Fruit fly (Drosophila melanogaster) whole organism, embryonic: Measurements from ENCODE around the gene Rab9Fa.
A peak's percentile ranks its signal among the peaks of the same experiment; 100 is the strongest.

Source experiments
- ATbp ChIP-seq: fragments of 200-800 bp; sonication (Bioruptor generic); optimal IDR thresholded peaks from 2 replicates; lab custom pipeline; 2017; ENCODE audit warnings: missing biosample characterization, mild to moderate bottlenecking, missing genetic modification characterization, missing genetic modification reagents
- Abd-B ChIP-seq: fragments of 200-800 bp; sonication (Bioruptor generic); optimal IDR thresholded peaks from 2 replicates; lab custom pipeline; 2018; ENCODE audit warnings: missing biosample characterization, mild to moderate bottlenecking, missing genetic modification characterization, moderate library complexity
- Adf1 ChIP-seq: fragments of 200-800 bp; sonication (Bioruptor generic); IDR thresholded peaks from 2 replicates; pipeline ENCODE4 v1.3.6; 2022; ENCODE audit warnings: missing biosample characterization, missing genetic modification characterization
- Antp ChIP-seq: fragments of 200-800 bp; sonication (Bioruptor generic); optimal IDR thresholded peaks from 3 replicates; lab custom pipeline; 2016; ENCODE audit warnings: missing biosample characterization, missing genetic modification characterization
- Atf3 ChIP-seq: fragments of 200-800 bp; sonication (Bioruptor generic); optimal IDR thresholded peaks from 3 replicates; lab custom pipeline; 2016; ENCODE audit warnings: missing biosample characterization, missing genetic modification characterization
- BEAF-32 ChIP-seq: fragments of 200-800 bp; sonication (Bioruptor generic); optimal IDR thresholded peaks from 3 replicates; lab custom pipeline; 2017; ENCODE audit warnings: missing biosample characterization, missing genetic modification characterization, mild to moderate bottlenecking, moderate library complexity, missing genetic modification reagents
- Blimp-1 ChIP-seq: fragments of 200-800 bp; sonication (Bioruptor generic); optimal IDR thresholded peaks from 3 replicates; lab custom pipeline; 2018; ENCODE audit warnings: missing biosample characterization, missing genetic modification characterization, mild to moderate bottlenecking, moderate library complexity, missing genetic modification reagents
- CG11093 ChIP-seq: fragments of 200-800 bp; sonication (Bioruptor generic); IDR thresholded peaks from 3 replicates; pipeline ENCODE4 v1.3.6; 2022; ENCODE audit warnings: missing biosample characterization, missing genetic modification characterization
- CG11560 ChIP-seq: fragments of 200-800 bp; sonication (Bioruptor generic); IDR thresholded peaks from 3 replicates; pipeline ENCODE4 v1.3.6; 2022; ENCODE audit warnings: missing biosample characterization, missing genetic modification characterization
- CG11695 ChIP-seq: fragments of 200-800 bp; sonication (Bioruptor generic); IDR thresholded peaks from 3 replicates; pipeline ENCODE4 v1.3.6; 2022; ENCODE audit warnings: missing biosample characterization, missing genetic modification characterization
- CG12155 ChIP-seq: fragments of 200-800 bp; sonication (Bioruptor generic); optimal IDR thresholded peaks from 3 replicates; lab custom pipeline; 2016; ENCODE audit warnings: missing biosample characterization, missing genetic modification characterization
- CG12391 ChIP-seq: fragments of 200-800 bp; sonication (Bioruptor generic); optimal IDR thresholded peaks from 3 replicates; lab custom pipeline; 2018; ENCODE audit warnings: missing biosample characterization, mild to moderate bottlenecking, missing genetic modification characterization, moderate library complexity
- CG13624 ChIP-seq: fragments of 200-800 bp; sonication (Bioruptor generic); optimal IDR thresholded peaks from 2 replicates; lab custom pipeline; 2016; ENCODE audit warnings: missing biosample characterization, missing genetic modification characterization
- CG17385 ChIP-seq: fragments of 200-800 bp; sonication (Bioruptor generic); optimal IDR thresholded peaks from 3 replicates; lab custom pipeline; 2018; ENCODE audit warnings: missing biosample characterization, mild to moderate bottlenecking, missing genetic modification characterization
- CG2129 ChIP-seq: fragments of 200-800 bp; sonication (Bioruptor generic); IDR thresholded peaks from 2 replicates; pipeline ENCODE4 v1.3.6; 2022; ENCODE audit warnings: missing biosample characterization, missing genetic modification characterization; ENCODE audit not compliant: partially characterized antibody
- CG31388 ChIP-seq: fragments of 200-800 bp; sonication (Bioruptor generic); optimal IDR thresholded peaks from 2 replicates; lab custom pipeline; 2016; ENCODE audit warnings: missing biosample characterization, missing genetic modification characterization
- CG33557 ChIP-seq: fragments of 200-800 bp; sonication (Bioruptor generic); optimal IDR thresholded peaks from 2 replicates; lab custom pipeline; 2019; ENCODE audit warnings: missing biosample characterization, mild to moderate bottlenecking, missing genetic modification characterization, moderate library complexity
- CG6765 ChIP-seq: fragments of 200-800 bp; sonication (Bioruptor generic); optimal IDR thresholded peaks from 3 replicates; lab custom pipeline; 2017; ENCODE audit warnings: missing biosample characterization, mild to moderate bottlenecking, missing genetic modification characterization
- CG7372 ChIP-seq: fragments of 200-800 bp; sonication (Bioruptor generic); IDR thresholded peaks from 2 replicates; pipeline ENCODE4 v1.3.6; 2022; ENCODE audit warnings: missing biosample characterization, missing genetic modification characterization
- CG7786 ChIP-seq: fragments of 200-800 bp; sonication (Bioruptor generic); optimal IDR thresholded peaks from 2 replicates; lab custom pipeline; 2016; ENCODE audit warnings: missing biosample characterization, missing genetic modification characterization
- Dbx ChIP-seq: fragments of 200-800 bp; sonication (Bioruptor generic); IDR thresholded peaks from 3 replicates; pipeline ENCODE4 v1.3.6; 2022; ENCODE audit warnings: missing biosample characterization, missing genetic modification characterization
- Dfd ChIP-seq, 2 experiments: fragments of >200 bp; optimal IDR thresholded peaks; 2 replicates each; lab custom pipeline; 2017; ENCODE audit warnings: missing biosample characterization in 2 of 2, missing genetic modification characterization in 2 of 2
- Dref ChIP-seq: fragments of 200-800 bp; sonication (Bioruptor generic); IDR thresholded peaks from 2 replicates; pipeline ENCODE4 v1.3.6; 2022; ENCODE audit warnings: missing biosample characterization, missing genetic modification characterization
- Drgx ChIP-seq: fragments of 200-800 bp; sonication (Bioruptor generic); IDR thresholded peaks from 2 replicates; pipeline ENCODE4 v1.3.6; 2022; ENCODE audit warnings: missing biosample characterization, missing genetic modification characterization
- Elba2 ChIP-seq: fragments of 200-800 bp; sonication (Bioruptor generic); optimal IDR thresholded peaks from 3 replicates; lab custom pipeline; 2016; ENCODE audit warnings: missing biosample characterization, missing genetic modification characterization
- Hey ChIP-seq: fragments of 200-800 bp; sonication (Bioruptor generic); optimal IDR thresholded peaks from 3 replicates; lab custom pipeline; 2018; ENCODE audit warnings: missing biosample characterization, mild to moderate bottlenecking, missing genetic modification characterization
- HmgZ ChIP-seq: fragments of 200-800 bp; sonication (Bioruptor generic); optimal IDR thresholded peaks from 2 replicates; lab custom pipeline; 2018; ENCODE audit warnings: missing biosample characterization, mild to moderate bottlenecking, missing genetic modification characterization
- Hr78 ChIP-seq, 2 experiments: fragments of 200-800 bp in 1 of 2; fragments of >200 bp in 1 of 2; sonication (Bioruptor generic) in 1 of 2; optimal IDR thresholded peaks; 2 replicates each; lab custom pipeline; 2017 to 2019; ENCODE audit warnings: missing biosample characterization in 2 of 2, missing genetic modification characterization in 2 of 2, mild to moderate bottlenecking in 1 of 2, moderate library complexity in 1 of 2
- Lim3 ChIP-seq: fragments of 200-800 bp; sonication (Bioruptor generic); IDR thresholded peaks from 2 replicates; pipeline ENCODE4 v1.3.6; 2022; ENCODE audit warnings: missing biosample characterization, missing genetic modification characterization
- Nf-YA ChIP-seq: fragments of 200-800 bp; sonication (Bioruptor generic); IDR thresholded peaks from 2 replicates; pipeline ENCODE4 v1.3.6; 2022; ENCODE audit warnings: missing biosample characterization, missing genetic modification characterization
- Rfx ChIP-seq: fragments of 200-800 bp; sonication (Bioruptor generic); IDR thresholded peaks from 2 replicates; pipeline ENCODE4 v1.3.6; 2022; ENCODE audit warnings: missing biosample characterization, missing genetic modification characterization
- Sox102F ChIP-seq: fragments of 200-800 bp; sonication (Bioruptor generic); optimal IDR thresholded peaks from 2 replicates; lab custom pipeline; 2018; ENCODE audit warnings: missing biosample characterization, mild to moderate bottlenecking, missing genetic modification characterization, moderate library complexity
- Stat92E ChIP-seq, 3 experiments: fragments of >200 bp in 2 of 3; fragments of 200-800 bp in 1 of 3; sonication (Bioruptor generic) in 1 of 3; optimal IDR thresholded peaks; 2 replicates each; lab custom pipeline; 2017 to 2019; ENCODE audit warnings: missing biosample characterization in 3 of 3, missing genetic modification characterization in 3 of 3, mild to moderate bottlenecking in 1 of 3, moderate library complexity in 1 of 3
- fd3F ChIP-seq: fragments of 200-800 bp; sonication (Bioruptor generic); optimal IDR thresholded peaks from 2 replicates; lab custom pipeline; 2018; ENCODE audit warnings: missing biosample characterization, mild to moderate bottlenecking, missing genetic modification characterization, moderate library complexity
- grau ChIP-seq: fragments of 200-800 bp; optimal IDR thresholded peaks from 3 replicates; lab custom pipeline; 2019; ENCODE audit warnings: missing biosample characterization, mild to moderate bottlenecking, missing genetic modification characterization, moderate library complexity
- hbn ChIP-seq: fragments of 200-800 bp; sonication (Bioruptor generic); IDR thresholded peaks from 2 replicates; pipeline ENCODE4 v1.3.6; 2022; ENCODE audit warnings: missing biosample characterization, missing genetic modification characterization; ENCODE audit not compliant: partially characterized antibody
- her ChIP-seq: fragments of 200-800 bp; sonication (Bioruptor generic); optimal IDR thresholded peaks from 2 replicates; lab custom pipeline; 2016; ENCODE audit warnings: missing biosample characterization, missing genetic modification characterization
- ken ChIP-seq: fragments of 200-800 bp; sonication (Bioruptor generic); IDR thresholded peaks from 3 replicates; pipeline ENCODE4 v1.3.6; 2022; ENCODE audit warnings: missing biosample characterization, missing genetic modification characterization
- onecut ChIP-seq: fragments of 200-800 bp; sonication (Bioruptor generic); IDR thresholded peaks from 2 replicates; pipeline ENCODE4 v1.3.6; 2022; ENCODE audit warnings: missing biosample characterization, missing genetic modification characterization
- sc ChIP-seq, 3 experiments: fragments of >200 bp in 2 of 3; fragments of 200-800 bp in 1 of 3; sonication (Bioruptor generic) in 1 of 3; optimal IDR thresholded peaks; 2 replicates in 2 of 3; 3 replicates in 1 of 3; lab custom pipeline; 2017; ENCODE audit warnings: mild to moderate bottlenecking in 1 of 3, missing biosample characterization in 1 of 3, missing genetic modification characterization in 1 of 3, missing genetic modification reagents in 1 of 3
- schlank ChIP-seq: fragments of 200-800 bp; sonication (Bioruptor generic); optimal IDR thresholded peaks from 2 replicates; lab custom pipeline; 2018; ENCODE audit warnings: missing biosample characterization, mild to moderate bottlenecking, missing genetic modification characterization
- sens ChIP-seq: fragments of 200-800 bp; sonication (Bioruptor generic); peaks from one replicate; lab custom pipeline; 2016; ENCODE audit warnings: missing biosample characterization, missing genetic modification characterization
- sens-2 ChIP-seq: fragments of 200-800 bp; sonication (Bioruptor generic); IDR thresholded peaks from 2 replicates; pipeline ENCODE4 v1.3.6; 2022; ENCODE audit warnings: missing biosample characterization, missing genetic modification characterization
- sima ChIP-seq: fragments of 200-800 bp; sonication (Bioruptor generic); optimal IDR thresholded peaks from 2 replicates; lab custom pipeline; 2016; ENCODE audit warnings: missing biosample characterization, missing genetic modification characterization
- sr ChIP-seq: fragments of 200-800 bp; sonication (Bioruptor generic); IDR thresholded peaks from 3 replicates; pipeline ENCODE4 v1.3.6; 2022; ENCODE audit warnings: missing biosample characterization, missing genetic modification characterization
- wor ChIP-seq: fragments of 200-800 bp; sonication (Bioruptor generic); IDR thresholded peaks from 2 replicates; pipeline ENCODE4 v1.3.6; 2022; ENCODE audit warnings: missing biosample characterization, missing genetic modification characterization

Gene Rab9Fa

DNA sequence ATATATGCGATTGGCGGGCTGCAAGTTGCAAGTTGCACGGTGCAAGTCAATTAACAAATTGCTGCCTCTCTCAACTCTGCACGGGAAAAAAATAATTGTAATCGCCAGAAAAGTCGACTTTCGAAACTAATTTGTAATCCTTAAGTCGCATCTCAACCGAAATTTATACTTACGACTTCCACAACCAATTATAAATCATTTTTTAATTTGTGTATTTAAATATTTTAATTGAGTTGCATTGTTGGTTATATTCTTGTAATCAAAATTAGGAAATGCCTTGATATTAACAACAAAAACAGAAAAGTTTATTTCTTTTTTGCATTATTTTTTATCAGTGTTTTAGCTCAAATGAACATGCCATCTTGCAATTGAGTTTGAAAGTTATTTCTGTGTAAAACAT is 9.1 kb upstream of the Rab9Fa start:
- TF ChIP-seq Drgx: peak; percentile 16; the same call in 1 of the 2 replicates
- no peak for TF ChIP-seq sens (GFP tag; lab: Kevin White, UChicago)

DNA sequence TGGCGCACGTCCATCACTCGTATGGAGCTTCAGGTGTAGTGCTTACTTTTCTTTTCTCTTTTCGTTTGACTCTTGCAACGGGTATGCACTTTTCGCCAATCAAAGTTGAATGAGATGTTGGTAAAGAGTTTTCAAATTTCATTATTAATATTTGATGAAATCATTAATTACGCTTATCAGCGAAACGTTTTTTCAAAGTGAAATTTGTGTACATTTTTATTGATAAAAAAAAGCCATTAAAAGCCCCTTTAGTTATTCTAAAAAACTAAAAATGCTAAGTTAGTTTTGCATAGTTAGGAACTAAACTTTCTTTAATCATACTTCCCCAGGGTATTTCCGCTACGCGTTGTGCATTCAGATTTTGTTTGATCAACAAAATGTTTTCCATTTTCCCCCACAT is 2.4 kb upstream of the Rab9Fa start:
- TF ChIP-seq Sox102F (GFP tag; lab: Kevin White, UChicago) (peak; percentile 57), CG33557 (no peak), sens (GFP tag; lab: Kevin White, UChicago) (peak; percentile 39), Blimp-1 (GFP tag; lab: Kevin White, UChicago) (peak; percentile 23), Dfd (GFP tag; optimal IDR thresholded peaks at IDR 0.05; lab: Kevin White, UChicago) (no peak), ATbp (GFP tag; lab: Kevin White, UChicago) (peak; percentile 15), fd3F (GFP tag; lab: Kevin White, UChicago) (no peak)

DNA sequence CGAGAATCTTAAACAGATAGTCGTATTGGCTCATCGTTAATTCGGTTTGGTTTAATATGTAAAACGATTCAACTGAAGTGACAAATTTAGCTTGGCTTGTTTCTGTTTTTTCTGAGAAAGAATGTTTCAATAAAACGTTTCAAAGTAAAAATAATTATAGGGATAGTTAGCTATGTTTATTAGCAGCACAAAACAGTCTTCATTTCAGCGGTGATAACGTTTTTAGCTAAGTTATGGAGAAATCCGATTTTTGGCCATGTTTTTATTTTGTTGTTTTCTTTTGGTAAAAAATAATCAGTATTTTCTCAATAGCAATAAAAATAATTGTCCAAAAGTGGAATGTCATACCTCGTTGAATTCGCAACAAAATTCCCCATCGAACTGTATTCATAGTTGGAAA is 1.6 kb upstream of the Rab9Fa start, which contains the start of gene Rab9Fb:
TSS of gene Rab9Fb (minus strand) at position 101 of the 400 bp plus-strand sequence.
- TF ChIP-seq Adf1 (GFP tag; lab: Robert Waterston, UW): no peak
- no peak for TF ChIP-seq CG2129 (GFP tag; lab: Robert Waterston, UW)
- TF ChIP-seq schlank: no peak
- TF ChIP-seq CG7786 (GFP tag; lab: Kevin White, UChicago): no peak
- no peak for TF ChIP-seq Hr78 (GFP tag; optimal IDR thresholded peaks at IDR 0.05; lab: Kevin White, UChicago)
- no peak for TF ChIP-seq CG31388 (GFP tag; lab: Kevin White, UChicago)
- no peak for TF ChIP-seq CG12155
- no peak for TF ChIP-seq grau (tag; lab: Kevin White, UChicago)
- TF ChIP-seq Rfx (GFP tag; lab: Robert Waterston, UW): no peak
- TF ChIP-seq Dbx (GFP tag; lab: Robert Waterston, UW): no peak
- TF ChIP-seq sc (optimal IDR thresholded peaks at IDR 0.05; lab: Kevin White, UChicago): no peak
- no peak for TF ChIP-seq sc (GFP tag; optimal IDR thresholded peaks at IDR 0.05; lab: Kevin White, UChicago)
- TF ChIP-seq Atf3: no peak
- no peak for TF ChIP-seq CG13624 (GFP tag; lab: Kevin White, UChicago)
- TF ChIP-seq CG7372 (GFP tag; lab: Robert Waterston, UW): no peak

DNA sequence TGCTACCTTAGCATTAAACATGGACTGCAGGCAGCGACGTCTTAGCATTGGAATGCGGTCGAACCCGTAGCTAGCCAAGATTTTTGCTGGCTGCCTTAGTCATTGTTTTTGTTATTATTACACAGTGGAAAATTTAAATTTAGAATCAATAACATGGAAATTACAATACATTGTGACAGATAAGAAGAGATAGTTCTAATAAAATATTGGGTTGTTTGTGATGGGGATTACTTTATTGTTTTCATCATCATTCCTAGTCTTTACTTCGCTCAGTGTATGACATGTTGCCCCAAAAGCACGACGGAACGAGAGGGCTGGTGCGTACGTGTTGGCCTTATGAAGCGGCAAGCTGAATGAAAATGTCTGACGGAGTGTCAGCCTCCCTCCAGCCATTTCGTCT is 14.2 kb downstream of the Rab9Fa start:
- TF ChIP-seq CG11093: peak; percentile 76; the same call in 1 of the 3 replicates
- peak; percentile 74; the same call in 1 of the 2 replicates for TF ChIP-seq Nf-YA (GFP tag; lab: Robert Waterston, UW)
- TF ChIP-seq her (GFP tag; lab: Kevin White, UChicago): peak; percentile 77
- peak; percentile 70 for TF ChIP-seq sens-2 (GFP tag; lab: Robert Waterston, UW)
- TF ChIP-seq BEAF-32: no peak
- TF ChIP-seq Lim3 (GFP tag; lab: Robert Waterston, UW): peak; percentile 55; the same call in 1 of the 2 replicates
- no peak for TF ChIP-seq Elba2 (GFP tag; lab: Kevin White, UChicago)
- peak; percentile 38 for TF ChIP-seq CG31388 (GFP tag; lab: Kevin White, UChicago)
- TF ChIP-seq Stat92E (GFP tag; optimal IDR thresholded peaks at IDR 0.05; lab: Kevin White, UChicago): no peak
- peak; percentile 78 for TF ChIP-seq wor (GFP tag; lab: Robert Waterston, UW)
- peak; percentile 83 for TF ChIP-seq CG17385 (GFP tag; lab: Kevin White, UChicago)
- TF ChIP-seq Abd-B: peak; percentile 72
- TF ChIP-seq CG12391 (tag; lab: Kevin White, UChicago): peak; percentile 89
- peak; percentile 62; the same call in 1 of the 3 replicates for TF ChIP-seq CG11560 (tag; lab: Robert Waterston, UW)
- peak; percentile 46 for TF ChIP-seq Hey (tag; lab: Kevin White, UChicago)
- TF ChIP-seq Antp (GFP tag; lab: Kevin White, UChicago): peak; percentile 73
- TF ChIP-seq onecut: peak; percentile 73
- peak; percentile 73 for TF ChIP-seq CG6765 (GFP tag; lab: Kevin White, UChicago)
- TF ChIP-seq ken: peak; percentile 83
- peak; percentile 85 for TF ChIP-seq CG11695 (GFP tag; lab: Robert Waterston, UW)
- TF ChIP-seq HmgZ (tag; lab: Kevin White, UChicago): peak; percentile 88
- peak; percentile 15 for TF ChIP-seq sima
- TF ChIP-seq Dref: no peak
- TF ChIP-seq sr: peak; percentile 58; the same call in 1 of the 3 replicates
- TF ChIP-seq hbn (GFP tag; lab: Robert Waterston, UW): no peak
